Fruit fly (Drosophila melanogaster): ENCODE results near the gene Jwa.

Jwa gene

dm6 chr2L:18717365-18718011 is 12.0 kb upstream of the Jwa start (continued):
- TF ChIP-seq Spps (tag; optimal IDR thresholded peaks at IDR 0.05) (no peak), B-H1 (GFP tag; IDR thresholded peaks at IDR 0.05) (no peak), YL-1 (GFP tag; optimal IDR thresholded peaks at IDR 0.05) (no peak), Vsx1 (GFP tag; optimal IDR thresholded peaks at IDR 0.05) (no peak), zfh2 (GFP tag; optimal IDR thresholded peaks at IDR 0.05) (no peak), Oli (tag; optimal IDR thresholded peaks at IDR 0.05) (no peak), salm (tag; optimal IDR thresholded peaks at IDR 0.05) (no peak), ssp (GFP tag; IDR thresholded peaks at IDR 0.05) (no peak), lov (optimal IDR thresholded peaks at IDR 0.05) (no peak), lov (GFP tag; IDR thresholded peaks at IDR 0.05) (no peak), H15 (GFP tag; IDR thresholded peaks at IDR 0.05) (no peak), Ada2b (GFP tag; IDR thresholded peaks at IDR 0.05) (no peak), HmgZ (tag; optimal IDR thresholded peaks at IDR 0.05) (no peak), chn (GFP tag; optimal IDR thresholded peaks at IDR 0.05) (no peak), fru (optimal IDR thresholded peaks at IDR 0.05) (no peak), tna (GFP tag; IDR thresholded peaks at IDR 0.05; ENCODE audit: partially characterized antibody) (no peak), CG9797 (GFP tag; optimal IDR thresholded peaks at IDR 0.05) (no peak), so (GFP tag; IDR thresholded peaks at IDR 0.05) (no peak), CG10462 (GFP tag; optimal IDR thresholded peaks at IDR 0.05) (no peak), CG7963 (GFP tag; IDR thresholded peaks at IDR 0.05; ENCODE audit: partially characterized antibody) (no peak), Bdp1 (GFP tag; optimal IDR thresholded peaks at IDR 0.05) (no peak), da (GFP tag; optimal IDR thresholded peaks at IDR 0.05) (no peak), z (GFP tag; IDR thresholded peaks at IDR 0.05) (no peak), hb (GFP tag; IDR thresholded peaks at IDR 0.05; ENCODE audit: partially characterized antibody) (no peak), HLH54F (GFP tag; optimal IDR thresholded peaks at IDR 0.05) (no peak), Sox102F (GFP tag; optimal IDR thresholded peaks at IDR 0.05) (no peak), CG15269 (tag; optimal IDR thresholded peaks at IDR 0.05) (no peak), CG2875 (GFP tag; optimal IDR thresholded peaks at IDR 0.05) (peak; percentile 45), Dek (tag; optimal IDR thresholded peaks at IDR 0.05) (no peak), CG12769 (tag; optimal IDR thresholded peaks at IDR 0.05) (no peak), CG17359 (tag; optimal IDR thresholded peaks at IDR 0.05) (peak; percentile 18), CG2116 (GFP tag; optimal IDR thresholded peaks at IDR 0.05) (no peak), chif (GFP tag; optimal IDR thresholded peaks at IDR 0.05) (no peak), CG17568 (GFP tag; optimal IDR thresholded peaks at IDR 0.05) (no peak), CG16815 (GFP tag; optimal IDR thresholded peaks at IDR 0.05) (no peak), GATAe (GFP tag; conservative IDR thresholded peaks at IDR 0.05) (no peak), CG17912 (GFP tag; optimal IDR thresholded peaks at IDR 0.05) (no peak), HLHmδ (GFP tag; optimal IDR thresholded peaks at IDR 0.05) (no peak), grn (GFP tag; optimal IDR thresholded peaks at IDR 0.05) (peak; percentile 45), Ptx1 (GFP tag; IDR thresholded peaks at IDR 0.05) (no peak), Nf-YB (GFP tag; optimal IDR thresholded peaks at IDR 0.05) (no peak), maf-S (GFP tag; optimal IDR thresholded peaks at IDR 0.05) (no peak), CG10147 (GFP tag; optimal IDR thresholded peaks at IDR 0.05) (no peak), CG31365 (tag; optimal IDR thresholded peaks at IDR 0.05) (no peak), ab (GFP tag; optimal IDR thresholded peaks at IDR 0.05) (no peak), ham (GFP tag; IDR thresholded peaks at IDR 0.05) (no peak), CG4730 (GFP tag; IDR thresholded peaks at IDR 0.05) (no peak), Lpt (GFP tag; optimal IDR thresholded peaks at IDR 0.05) (no peak), ac (GFP tag; optimal IDR thresholded peaks at IDR 0.05) (no peak), gem (tag; optimal IDR thresholded peaks at IDR 0.05) (peak; percentile 15), fu2 (GFP tag; optimal IDR thresholded peaks at IDR 0.05) (no peak), CG9932 (GFP tag; IDR thresholded peaks at IDR 0.05) (no peak)

Data from whole organism, embryonic.